Fruit fly (Drosophila melanogaster) whole organism, embryonic: ENCODE results near the gene Tm1.
A peak's percentile ranks its signal among the peaks of the same experiment; 100 is the strongest.

ENCODE experiments used
- Bteb2 ChIP-seq: fragments of 200-800 bp; sonication (Bioruptor generic); optimal IDR thresholded peaks from 2 replicates; lab custom pipeline; 2016; ENCODE audit warnings: missing biosample characterization, missing genetic modification characterization
- CG11504 ChIP-seq: fragments of 200-800 bp; sonication (Bioruptor generic); optimal IDR thresholded peaks from 3 replicates; lab custom pipeline; 2019; ENCODE audit warnings: missing biosample characterization, mild to moderate bottlenecking, missing genetic modification characterization, moderate library complexity
- CG11696 ChIP-seq: fragments of 200-800 bp; sonication (Bioruptor generic); IDR thresholded peaks from 2 replicates; pipeline ENCODE4 v1.3.6; 2022; ENCODE audit warnings: missing biosample characterization, missing genetic modification characterization
- CG12155 ChIP-seq: fragments of 200-800 bp; sonication (Bioruptor generic); optimal IDR thresholded peaks from 3 replicates; lab custom pipeline; 2016; ENCODE audit warnings: missing biosample characterization, missing genetic modification characterization
- CG12219 ChIP-seq: fragments of 200-800 bp; sonication (Bioruptor generic); optimal IDR thresholded peaks from 3 replicates; lab custom pipeline; 2018; ENCODE audit warnings: missing biosample characterization, mild to moderate bottlenecking, missing genetic modification characterization
- CG13424 ChIP-seq: fragments of 200-800 bp; sonication (Bioruptor generic); optimal IDR thresholded peaks from 2 replicates; lab custom pipeline; 2019; ENCODE audit warnings: missing biosample characterization, mild to moderate bottlenecking, missing genetic modification characterization, moderate library complexity
- CG14667 ChIP-seq: fragments of 200-800 bp; sonication (Bioruptor generic); IDR thresholded peaks from 2 replicates; pipeline ENCODE4 v1.3.6; 2022; ENCODE audit warnings: missing biosample characterization, missing genetic modification characterization
- CG17385 ChIP-seq: fragments of 200-800 bp; sonication (Bioruptor generic); optimal IDR thresholded peaks from 3 replicates; lab custom pipeline; 2018; ENCODE audit warnings: missing biosample characterization, mild to moderate bottlenecking, missing genetic modification characterization
- CG1832 ChIP-seq: fragments of 200-800 bp; sonication (Bioruptor generic); optimal IDR thresholded peaks from 2 replicates; lab custom pipeline; 2017; ENCODE audit warnings: missing biosample characterization, mild to moderate bottlenecking, missing genetic modification characterization, inconsistent platforms
- CG32767 ChIP-seq: fragments of 200-800 bp; sonication (Bioruptor generic); IDR thresholded peaks from 2 replicates; pipeline ENCODE4 v1.3.6; 2022; ENCODE audit warnings: missing biosample characterization, missing genetic modification characterization
- CG32772 ChIP-seq: fragments of 200-800 bp; sonication (Bioruptor generic); IDR thresholded peaks from 2 replicates; pipeline ENCODE4 v1.3.6; 2022; ENCODE audit warnings: missing biosample characterization, missing genetic modification characterization
- CG33213 ChIP-seq: fragments of 200-800 bp; sonication (Bioruptor generic); optimal IDR thresholded peaks from 3 replicates; lab custom pipeline; 2016; ENCODE audit warnings: missing biosample characterization, missing genetic modification characterization
- CG34376 ChIP-seq: fragments of 200-800 bp; sonication (Bioruptor generic); optimal IDR thresholded peaks from 2 replicates; lab custom pipeline; 2018; ENCODE audit warnings: missing biosample characterization, mild to moderate bottlenecking, missing genetic modification characterization
- CG34422 ChIP-seq: fragments of 200-800 bp; sonication (Bioruptor generic); IDR thresholded peaks from 3 replicates; pipeline ENCODE4 v1.3.6; 2022; ENCODE audit warnings: missing biosample characterization, missing genetic modification characterization
- CG4424 ChIP-seq: fragments of 200-800 bp; sonication (Bioruptor generic); optimal IDR thresholded peaks from 3 replicates; lab custom pipeline; 2016; ENCODE audit warnings: missing biosample characterization, missing genetic modification characterization
- CG4617 ChIP-seq: fragments of 200-800 bp; sonication (Bioruptor generic); optimal IDR thresholded peaks from 3 replicates; lab custom pipeline; 2016; ENCODE audit warnings: missing biosample characterization, missing genetic modification characterization, borderline replicate concordance
- CG6272 ChIP-seq: fragments of 200-800 bp; sonication (Bioruptor generic); IDR thresholded peaks from 2 replicates; pipeline ENCODE4 v1.3.6; 2022; ENCODE audit warnings: missing biosample characterization, missing genetic modification characterization
- CG6765 ChIP-seq: fragments of 200-800 bp; sonication (Bioruptor generic); optimal IDR thresholded peaks from 3 replicates; lab custom pipeline; 2017; ENCODE audit warnings: missing biosample characterization, mild to moderate bottlenecking, missing genetic modification characterization
- CG7745 ChIP-seq: fragments of 200-800 bp; sonication (Bioruptor generic); optimal IDR thresholded peaks from 2 replicates; lab custom pipeline; 2018; ENCODE audit warnings: missing biosample characterization, mild to moderate bottlenecking, missing genetic modification characterization, moderate library complexity
- CG9437 ChIP-seq: fragments of 200-800 bp; sonication (Bioruptor generic); optimal IDR thresholded peaks from 2 replicates; lab custom pipeline; 2018; ENCODE audit warnings: missing biosample characterization, mild to moderate bottlenecking, missing genetic modification characterization
- CoRest ChIP-seq: fragments of 200-800 bp; sonication (Bioruptor generic); optimal IDR thresholded peaks from 3 replicates; lab custom pipeline; 2018; ENCODE audit warnings: missing biosample characterization, mild to moderate bottlenecking, missing genetic modification characterization, moderate library complexity
- Dip3 ChIP-seq: fragments of 200-800 bp; sonication (Bioruptor generic); optimal IDR thresholded peaks from 3 replicates; lab custom pipeline; 2016; ENCODE audit warnings: missing biosample characterization, missing genetic modification characterization
- Doc3 ChIP-seq: fragments of 200-800 bp; sonication (Bioruptor generic); IDR thresholded peaks from 3 replicates; pipeline ENCODE4 v1.3.6; 2022; ENCODE audit warnings: missing biosample characterization, missing genetic modification characterization; ENCODE audit not compliant: partially characterized antibody
- E2f1 ChIP-seq: fragments of 200-800 bp; sonication (Bioruptor generic); IDR thresholded peaks from 2 replicates; pipeline ENCODE4 v1.3.6; 2022; ENCODE audit warnings: missing biosample characterization, missing genetic modification characterization
- Eip74EF ChIP-seq, 2 experiments: fragments of 200-800 bp in 1 of 2; fragments of >200 bp in 1 of 2; sonication (Bioruptor generic) in 1 of 2; optimal IDR thresholded peaks; 2 replicates each; lab custom pipeline; 2017 to 2019; ENCODE audit warnings: missing biosample characterization in 2 of 2, missing genetic modification characterization in 2 of 2, mild to moderate bottlenecking in 1 of 2, moderate library complexity in 1 of 2
- H2.0 ChIP-seq: fragments of 200-800 bp; sonication (Bioruptor generic); IDR thresholded peaks from 2 replicates; pipeline ENCODE4 v1.3.6; 2022; ENCODE audit warnings: missing biosample characterization, missing genetic modification characterization
- HLH4C ChIP-seq: fragments of 200-800 bp; sonication (Bioruptor generic); IDR thresholded peaks from 3 replicates; pipeline ENCODE4 v1.3.6; 2022; ENCODE audit warnings: missing biosample characterization, missing genetic modification characterization; ENCODE audit not compliant: partially characterized antibody
- Hmx ChIP-seq: fragments of 200-800 bp; sonication (Bioruptor generic); optimal IDR thresholded peaks from 2 replicates; lab custom pipeline; 2016; ENCODE audit warnings: missing biosample characterization, missing genetic modification characterization
- Mrtf ChIP-seq: fragments of 200-800 bp; sonication (Bioruptor generic); IDR thresholded peaks from 3 replicates; pipeline ENCODE4 v1.3.6; 2022; ENCODE audit warnings: missing biosample characterization, missing genetic modification characterization
- Myb ChIP-seq: fragments of 200-800 bp; sonication (Bioruptor generic); optimal IDR thresholded peaks from 2 replicates; lab custom pipeline; 2016; ENCODE audit warnings: missing biosample characterization, missing genetic modification characterization
- NFAT ChIP-seq: fragments of 200-800 bp; sonication (Bioruptor generic); IDR thresholded peaks from 2 replicates; pipeline ENCODE4 v1.3.6; 2022; ENCODE audit warnings: missing biosample characterization, missing genetic modification characterization
- Neu2 ChIP-seq: fragments of 200-800 bp; sonication (Bioruptor generic); optimal IDR thresholded peaks from 3 replicates; lab custom pipeline; 2016; ENCODE audit warnings: missing biosample characterization, missing genetic modification characterization, borderline replicate concordance
- NfI ChIP-seq: fragments of 200-800 bp; sonication (Bioruptor generic); optimal IDR thresholded peaks from 3 replicates; lab custom pipeline; 2018; ENCODE audit warnings: missing biosample characterization, mild to moderate bottlenecking, missing genetic modification characterization, moderate library complexity
- Sin3A ChIP-seq: fragments of >200 bp; optimal IDR thresholded peaks from 2 replicates; lab custom pipeline; 2018
- Sry-β ChIP-seq: fragments of 200-800 bp; sonication (Bioruptor generic); optimal IDR thresholded peaks from 2 replicates; lab custom pipeline; 2018; ENCODE audit warnings: missing biosample characterization, mild to moderate bottlenecking, missing genetic modification characterization, moderate library complexity
- TFAM ChIP-seq: fragments of 200-800 bp; sonication (Bioruptor generic); optimal IDR thresholded peaks from 2 replicates; lab custom pipeline; 2017; ENCODE audit warnings: missing biosample characterization, missing genetic modification characterization, inconsistent platforms
- ac ChIP-seq: fragments of 200-800 bp; sonication (Bioruptor generic); optimal IDR thresholded peaks from 3 replicates; lab custom pipeline; 2017; ENCODE audit warnings: missing biosample characterization, mild to moderate bottlenecking, missing genetic modification characterization
- bcd ChIP-seq: fragments of 200-800 bp; sonication (Bioruptor generic); optimal IDR thresholded peaks from 2 replicates; lab custom pipeline; 2017; ENCODE audit warnings: missing biosample characterization, mild to moderate bottlenecking, missing genetic modification characterization
- crp ChIP-seq, 2 experiments: fragments of 200-800 bp; sonication (Bioruptor generic); optimal IDR thresholded peaks; 2 replicates in 1 of 2; 3 replicates in 1 of 2; lab custom pipeline; 2017; ENCODE audit warnings: missing biosample characterization in 2 of 2, missing genetic modification characterization in 2 of 2, mild to moderate bottlenecking in 1 of 2, moderate library complexity in 1 of 2
- dimm ChIP-seq: fragments of 200-800 bp; sonication (Bioruptor generic); IDR thresholded peaks from 2 replicates; pipeline ENCODE4 v1.3.6; 2022; ENCODE audit warnings: missing biosample characterization, missing genetic modification characterization
- dmrt99B ChIP-seq: fragments of 200-800 bp; sonication (Bioruptor generic); optimal IDR thresholded peaks from 2 replicates; lab custom pipeline; 2018; ENCODE audit warnings: missing biosample characterization, mild to moderate bottlenecking, missing genetic modification characterization, moderate library complexity
- grau ChIP-seq: fragments of 200-800 bp; optimal IDR thresholded peaks from 3 replicates; lab custom pipeline; 2019; ENCODE audit warnings: missing biosample characterization, mild to moderate bottlenecking, missing genetic modification characterization, moderate library complexity
- gsb-n ChIP-seq: fragments of 200-800 bp; sonication (Bioruptor generic); optimal IDR thresholded peaks from 3 replicates; lab custom pipeline; 2018; ENCODE audit warnings: missing biosample characterization, mild to moderate bottlenecking, missing genetic modification characterization
- h ChIP-seq: fragments of >200 bp; optimal IDR thresholded peaks from 2 replicates; lab custom pipeline; 2017
- hkb ChIP-seq, 2 experiments: fragments of 200-800 bp in 1 of 2; fragments of >200 bp in 1 of 2; sonication (Bioruptor generic) in 1 of 2; IDR thresholded peaks in 1 of 2; optimal IDR thresholded peaks in 1 of 2; 2 replicates each; pipeline versions ENCODE4 v1.3.6 to Lab custom; 2017 to 2022; ENCODE audit warnings: missing biosample characterization in 1 of 2, missing genetic modification characterization in 1 of 2
- insv ChIP-seq, 2 experiments: fragments of 200-800 bp; sonication (Bioruptor generic); optimal IDR thresholded peaks; 3 replicates each; lab custom pipeline; 2016 to 2018; ENCODE audit warnings: missing biosample characterization in 2 of 2, missing genetic modification characterization in 2 of 2
- jumu ChIP-seq: fragments of 200-800 bp; sonication (Bioruptor generic); optimal IDR thresholded peaks from 3 replicates; lab custom pipeline; 2016; ENCODE audit warnings: missing biosample characterization, missing genetic modification characterization
- scrt ChIP-seq: fragments of 200-800 bp; sonication (Bioruptor generic); optimal IDR thresholded peaks from 2 replicates; lab custom pipeline; 2018; ENCODE audit warnings: missing biosample characterization, mild to moderate bottlenecking, missing genetic modification characterization, moderate library complexity
- unpg ChIP-seq: fragments of 200-800 bp; sonication (Bioruptor generic); optimal IDR thresholded peaks from 3 replicates; lab custom pipeline; 2018; ENCODE audit warnings: missing biosample characterization, mild to moderate bottlenecking, missing genetic modification characterization, moderate library complexity
- vvl ChIP-seq: fragments of 200-800 bp; sonication (Bioruptor generic); IDR thresholded peaks from 2 replicates; pipeline ENCODE4 v1.3.6; 2022; ENCODE audit warnings: missing biosample characterization, missing genetic modification characterization
- zfh1 ChIP-seq: fragments of 200-800 bp; sonication (Bioruptor generic); IDR thresholded peaks from 3 replicates; pipeline ENCODE4 v1.3.6; 2022; ENCODE audit warnings: missing biosample characterization, missing genetic modification characterization

Gene Tm1

DNA sequence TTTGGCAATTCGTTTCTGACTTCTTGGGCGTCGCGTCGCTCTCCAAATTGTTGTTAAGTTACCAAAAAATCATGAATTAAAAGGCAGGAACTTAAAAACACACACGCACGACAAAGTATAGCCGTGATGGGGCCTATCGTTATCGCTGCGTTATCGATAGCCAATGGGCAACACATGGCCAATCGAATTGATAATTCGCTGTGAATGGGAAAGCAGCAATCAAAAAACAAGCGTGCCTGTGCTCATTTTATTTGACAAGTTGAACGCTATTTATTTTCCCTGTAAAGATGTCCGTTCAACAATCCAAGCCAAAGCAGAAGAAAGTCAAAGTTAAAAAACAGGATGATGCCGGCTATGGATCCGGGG is 68.0 kb downstream of the Tm1 start, which contains the start of the genes Surf4 and CG31301 (continued):
- TF ChIP-seq ac (GFP tag; lab: Kevin White, UChicago) = no peak
- TF ChIP-seq CG13424 (tag; lab: Kevin White, UChicago) = no peak
- TF ChIP-seq NfI (GFP tag; lab: Kevin White, UChicago) = no peak
- TF ChIP-seq CG9437 (GFP tag; lab: Kevin White, UChicago) = no peak
- TF ChIP-seq CG12219 (GFP tag; lab: Kevin White, UChicago) = no peak
- no peak for TF ChIP-seq zfh1
- TF ChIP-seq Sry-β = no peak
- no peak for TF ChIP-seq Mrtf (GFP tag; lab: Robert Waterston, UW)
- no peak for TF ChIP-seq jumu
- no peak for TF ChIP-seq CG32772 (GFP tag; lab: Robert Waterston, UW)
- TF ChIP-seq dmrt99B = no peak
- TF ChIP-seq CG32767 = no peak
- TF ChIP-seq grau (tag; lab: Kevin White, UChicago) = no peak
- TF ChIP-seq CG6272 (GFP tag; lab: Robert Waterston, UW) = no peak
- peak; percentile 6 for TF ChIP-seq unpg (GFP tag; lab: Kevin White, UChicago)
- TF ChIP-seq CG4617 (GFP tag; lab: Kevin White, UChicago) = peak; percentile 38
- TF ChIP-seq Dip3 (GFP tag; lab: Kevin White, UChicago) = no peak
- TF ChIP-seq CG12155 (GFP tag; lab: Kevin White, UChicago) = peak; percentile 13
- TF ChIP-seq CG11696 (GFP tag; lab: Robert Waterston, UW) = no peak
- TF ChIP-seq CG11504 (tag; lab: Kevin White, UChicago) = no peak
- TF ChIP-seq insv (GFP tag; optimal IDR thresholded peaks at IDR 0.05; lab: Kevin White, UChicago) = no peak
- TF ChIP-seq CG34422 (GFP tag; lab: Robert Waterston, UW) = peak; percentile 17; the same call in 1 of the 3 replicates
- peak; percentile 53; the same call in 2 of the 3 replicates for TF ChIP-seq Doc3 (GFP tag; lab: Robert Waterston, UW)
- no peak for TF ChIP-seq NFAT (GFP tag; lab: Robert Waterston, UW)
- no peak for TF ChIP-seq Neu2 (GFP tag; lab: Kevin White, UChicago)
- no peak for TF ChIP-seq CG4424 (GFP tag; lab: Kevin White, UChicago)
- no peak for TF ChIP-seq CG33213 (GFP tag; lab: Kevin White, UChicago)
- TF ChIP-seq E2f1 = no peak
- no peak for TF ChIP-seq CoRest (tag; lab: Kevin White, UChicago)
- peak in 1 of 2 experiments; percentile 52 for TF ChIP-seq crp (GFP tag; optimal IDR thresholded peaks at IDR 0.05; lab: Kevin White, UChicago)
- no peak for TF ChIP-seq hkb (optimal IDR thresholded peaks at IDR 0.05; lab: Kevin White, UChicago)
- no peak for TF ChIP-seq hkb (GFP tag; IDR thresholded peaks at IDR 0.05; lab: Robert Waterston, UW)
- TF ChIP-seq TFAM = no peak
- TF ChIP-seq Myb = peak; percentile 18
- peak; percentile 34 for TF ChIP-seq CG17385 (GFP tag; lab: Kevin White, UChicago)
- no peak for TF ChIP-seq CG14667 (GFP tag; lab: Robert Waterston, UW)
- TF ChIP-seq CG1832 (GFP tag; lab: Kevin White, UChicago) = no peak
- TF ChIP-seq H2.0 = no peak
- no peak for TF ChIP-seq bcd (GFP tag; lab: Kevin White, UChicago)
- no peak for TF ChIP-seq gsb-n
- TF ChIP-seq dimm (GFP tag; lab: Robert Waterston, UW) = no peak
- TF ChIP-seq Bteb2 (GFP tag; lab: Kevin White, UChicago) = no peak
- TF ChIP-seq h = no peak
- no peak for TF ChIP-seq Eip74EF (GFP tag; optimal IDR thresholded peaks at IDR 0.05; lab: Kevin White, UChicago)
- TF ChIP-seq HLH4C = peak; percentile 86
- TF ChIP-seq CG34376 (GFP tag; lab: Kevin White, UChicago) = peak; percentile 32
- TF ChIP-seq scrt (GFP tag; lab: Kevin White, UChicago) = no peak
- 0 out of 2 replicates have a peak, but pooled peaks have one; percentile 29 for TF ChIP-seq vvl (GFP tag; lab: Robert Waterston, UW)
- TF ChIP-seq CG6765 = no peak
- TF ChIP-seq CG7745 = no peak
- peak; percentile 39 for TF ChIP-seq Sin3A
- TF ChIP-seq Hmx (GFP tag; lab: Kevin White, UChicago) = no peak
